Worm (Caenorhabditis elegans) whole organism, L4 larva: ENCODE data around the gene moa-2.
A peak's percentile ranks its signal among the peaks of the same experiment; 100 is the strongest.

Experiments
- Y48G9A.11 ChIP-seq: fragments of 200-800 bp; sonication (Bioruptor generic); IDR thresholded peaks from 2 replicates; pipeline ENCODE4 v1.3.6; 2022; ENCODE audit warnings: missing genetic modification reagents, missing genetic modification characterization, missing compliant biosample characterization
- aly-2 ChIP-seq: sonication (generic microtip); optimal IDR thresholded peaks from 2 replicates; lab custom pipeline; 2018; ENCODE audit warnings: missing biosample characterization, missing genetic modification characterization
- ama-1 ChIP-seq: fragments of 150-350 bp; optimal IDR thresholded peaks from 2 replicates; lab custom pipeline; 2014; ENCODE audit warnings: inconsistent platforms, mixed read lengths
- ceh-28 ChIP-seq: fragments of 150-350 bp; optimal IDR thresholded peaks from 2 replicates; lab custom pipeline; 2014; ENCODE audit warnings: missing biosample characterization, missing genetic modification reagents, missing genetic modification characterization
- ces-1 ChIP-seq: fragments of 150-350 bp; sonication (generic microtip); optimal IDR thresholded peaks from 4 replicates; lab custom pipeline; 2014; ENCODE audit warnings: missing biosample characterization, missing genetic modification reagents, missing genetic modification characterization
- daf-8 ChIP-seq: fragments of 200-800 bp; sonication (Bioruptor generic); IDR thresholded peaks from 2 replicates; pipeline ENCODE4 v1.3.6; 2022; ENCODE audit warnings: missing genetic modification characterization, missing compliant biosample characterization
- dve-1 ChIP-seq: sonication (generic microtip); optimal IDR thresholded peaks from 2 replicates; lab custom pipeline; 2017; ENCODE audit warnings: antibody characterized with exemption, mild to moderate bottlenecking, missing genetic modification characterization, missing compliant biosample characterization; ENCODE audit not compliant: insufficient read depth
- fos-1 ChIP-seq: fragments of 150-350 bp; optimal IDR thresholded peaks from 2 replicates; lab custom pipeline; 2014; ENCODE audit warnings: missing biosample characterization, missing genetic modification characterization
- lin-38 ChIP-seq: fragments of 200-800 bp; sonication (Bioruptor generic); IDR thresholded peaks from 2 replicates; pipeline ENCODE4 v1.3.6; 2022; ENCODE audit warnings: missing genetic modification reagents, missing genetic modification characterization, missing compliant biosample characterization
- mxl-2 ChIP-seq: fragments of 200-800 bp; sonication (Bioruptor generic); conservative IDR thresholded peaks from 2 replicates; pipeline ENCODE4 v1.3.6; 2022; ENCODE audit warnings: missing genetic modification reagents, missing genetic modification characterization, missing compliant biosample characterization
- nhr-28 ChIP-seq: fragments of 150-350 bp; optimal IDR thresholded peaks from 2 replicates; lab custom pipeline; 2014; ENCODE audit warnings: missing biosample characterization, missing genetic modification characterization
- nhr-77 ChIP-seq: fragments of 150-350 bp; optimal IDR thresholded peaks from 2 replicates; lab custom pipeline; 2014; ENCODE audit warnings: missing biosample characterization, missing genetic modification characterization
- pqm-1 ChIP-seq: sonication (generic microtip); optimal IDR thresholded peaks from 2 replicates; lab custom pipeline; 2017; ENCODE audit warnings: missing biosample characterization, missing genetic modification characterization

DNA sequence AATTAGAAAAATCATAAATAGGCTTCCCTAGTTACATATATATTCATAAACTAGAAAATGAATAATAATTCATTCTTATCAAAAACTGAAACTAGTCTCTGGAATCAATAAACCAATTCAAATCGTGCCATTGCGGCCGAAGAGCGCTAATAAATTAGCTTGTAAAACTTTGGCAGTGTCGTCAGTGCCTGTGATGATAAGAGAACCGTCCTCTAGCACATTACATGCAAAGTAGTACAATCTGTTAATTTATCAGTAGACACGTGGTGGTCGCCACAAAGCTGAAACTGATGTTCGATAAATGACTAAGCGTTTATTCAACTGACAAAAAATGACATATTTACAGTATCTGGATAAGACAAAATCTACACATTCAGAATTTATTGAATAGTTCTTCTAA lies 3.2 kb downstream of the moa-2 start:
- TF ChIP-seq mxl-2 = no peak
- no peak for TF ChIP-seq fos-1
- peak; percentile 95 for TF ChIP-seq pqm-1 (tag; lab: Kevin White, UChicago)
- TF ChIP-seq lin-38 (GFP tag; lab: Robert Waterston, UW) = no peak
- no peak for TF ChIP-seq ceh-28 (tag; lab: Kevin White, UChicago)
- TF ChIP-seq ama-1 = no peak
- no peak for TF ChIP-seq ces-1 (GFP tag; lab: Kevin White, UChicago)
- peak; percentile 76 for TF ChIP-seq dve-1 (tag; lab: Kevin White, UChicago)
- no peak for TF ChIP-seq Y48G9A.11 (GFP tag; lab: Robert Waterston, UW)
- TF ChIP-seq nhr-28 = peak; percentile 60
- no peak for TF ChIP-seq daf-8 (GFP tag; lab: Robert Waterston, UW)
- TF ChIP-seq aly-2 (tag; lab: Kevin White, UChicago) = no peak
- TF ChIP-seq nhr-77 (tag; lab: Kevin White, UChicago) = peak; percentile 21
